Fruit fly (Drosophila melanogaster) S2 (cell line): Measurements from ENCODE around the gene BomT3.

ENCODE experiments used
- CG8478 ChIP-seq: fragments of >200 bp; optimal IDR thresholded peaks from 2 replicates; lab custom pipeline; 2018
- CTCF ChIP-seq, 2 experiments: fragments of >200 bp; optimal IDR thresholded peaks; 2 replicates each; lab custom pipeline; 2018

dm6 chr3R:22043748-22044402 lies 42.3 kb downstream of the BomT3 start:
- no peak for TF ChIP-seq CG8478 (lab: Kevin White, UChicago)
- no peak for TF ChIP-seq CTCF (optimal IDR thresholded peaks at IDR 0.05; lab: Kevin White, UChicago)
